Worm (Caenorhabditis elegans): ENCODE data around the gene arrd-5.

- no peak for TF ChIP-seq flt-1 (GFP tag; IDR thresholded peaks at IDR 0.05)
- TF ChIP-seq ref-1 (GFP tag; conservative IDR thresholded peaks at IDR 0.05), result no peak
- no peak for TF ChIP-seq klf-2 (GFP tag; conservative IDR thresholded peaks at IDR 0.05)
- no peak for TF ChIP-seq cog-1 (tag; optimal IDR thresholded peaks at IDR 0.05)
Measured at ce11 chrII:9871061-9871460, 36.0 kb downstream of the arrd-5 start, which contains the start of gene chil-7.
